Fruit fly (Drosophila melanogaster) whole organism: ENCODE data around the gene drongo.

Experiments
- Dll ChIP-seq: fragments of >200 bp; optimal IDR thresholded peaks from 2 replicates; lab custom pipeline; 2017
- EcR ChIP-seq, 2 experiments: fragments of >200 bp; optimal IDR thresholded peaks; 2 replicates each; lab custom pipeline; 2017; ENCODE audit warnings: missing biosample characterization in 2 of 2, missing genetic modification characterization in 2 of 2, missing genetic modification reagents in 2 of 2
- pan ChIP-seq: fragments of >200 bp; optimal IDR thresholded peaks from 2 replicates; lab custom pipeline; 2017
- psq ChIP-seq: fragments of >200 bp; optimal IDR thresholded peaks from 2 replicates; lab custom pipeline; 2017

dm6 chr2L:827516-828362 lies 23.1 kb downstream of the drongo start:
- TF ChIP-seq psq (lab: Kevin White, UChicago) (no peak), EcR (GFP tag; optimal IDR thresholded peaks at IDR 0.05; lab: Kevin White, UChicago) (no peak), Dll (lab: Kevin White, UChicago) (no peak), pan (lab: Kevin White, UChicago) (no peak)
